Fruit fly (Drosophila melanogaster): ENCODE measurements around the gene Pli.

The Pli gene

DNA sequence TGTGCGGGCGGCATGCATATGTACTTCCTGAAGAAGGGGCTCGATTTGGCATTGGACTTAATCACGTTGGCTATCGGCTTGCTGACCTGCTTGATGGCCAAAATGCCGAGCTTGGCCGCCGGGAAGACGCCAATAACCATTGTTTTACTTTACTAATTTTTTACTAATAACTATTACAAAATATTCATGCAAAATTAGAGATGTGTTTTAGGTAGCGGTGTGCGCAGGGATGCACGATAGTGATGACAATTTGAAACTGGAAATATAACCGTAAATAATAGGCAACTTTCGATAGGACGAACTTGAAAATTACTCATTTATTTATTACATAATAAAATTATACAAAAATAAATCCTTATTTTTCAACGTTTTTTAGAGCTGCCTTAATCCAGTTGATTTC, 37.6 kb upstream of the Pli start, which contains the start of gene CG13601 (continued):
- TF ChIP-seq CG15269 (tag; optimal IDR thresholded peaks at IDR 0.05) (peak; percentile 33), bbx (GFP tag; IDR thresholded peaks at IDR 0.05; ENCODE audit: partially characterized antibody) (peak; percentile 83), NfI (GFP tag; optimal IDR thresholded peaks at IDR 0.05) (peak; percentile 36), Sry-δ (GFP tag; optimal IDR thresholded peaks at IDR 0.05) (peak; percentile 84), HLH4C (GFP tag; IDR thresholded peaks at IDR 0.05; ENCODE audit: partially characterized antibody) (peak; percentile 59; the same call in 2 of the 3 replicates), MBD-R2 (GFP tag; IDR thresholded peaks at IDR 0.05) (peak; percentile 80), stwl (tag; optimal IDR thresholded peaks at IDR 0.05) (peak; percentile 30), CG7839 (tag; optimal IDR thresholded peaks at IDR 0.05) (peak; percentile 13), CG8924 (tag; optimal IDR thresholded peaks at IDR 0.05) (peak; percentile 53), CG13296 (GFP tag; optimal IDR thresholded peaks at IDR 0.05) (peak; percentile 46), CG34376 (GFP tag; optimal IDR thresholded peaks at IDR 0.05) (peak; percentile 27), Opbp (GFP tag; IDR thresholded peaks at IDR 0.05; ENCODE audit: partially characterized antibody) (peak; percentile 80; the same call in 2 of the 3 replicates), fd102C (GFP tag; optimal IDR thresholded peaks at IDR 0.05) (no peak), CG13424 (tag; optimal IDR thresholded peaks at IDR 0.05) (peak; percentile 47), ewg (GFP tag; optimal IDR thresholded peaks at IDR 0.05) (peak; percentile 39), Scr (GFP tag; IDR thresholded peaks at IDR 0.05; ENCODE audit: partially characterized antibody) (peak; percentile 84), CG6272 (GFP tag; IDR thresholded peaks at IDR 0.05) (peak; percentile 23; the same call in 1 of the 2 replicates), ken (GFP tag; IDR thresholded peaks at IDR 0.05) (no peak), bsh (GFP tag; optimal IDR thresholded peaks at IDR 0.05) (peak in 1 of 2 experiments; percentile 18), CG10543 (GFP tag; optimal IDR thresholded peaks at IDR 0.05) (peak; percentile 53), CG12659 (GFP tag; optimal IDR thresholded peaks at IDR 0.05) (peak; percentile 50), HHEX (GFP tag; optimal IDR thresholded peaks at IDR 0.05) (no peak), CG7963 (GFP tag; IDR thresholded peaks at IDR 0.05; ENCODE audit: partially characterized antibody) (0 out of 3 replicates have a peak, but pooled peaks have one; percentile 53), CG10959 (GFP tag; IDR thresholded peaks at IDR 0.05) (no peak), ttk (GFP tag; IDR thresholded peaks at IDR 0.05) (peak; percentile 38; the same call in 1 of the 2 replicates), CTCF (GFP tag; optimal IDR thresholded peaks at IDR 0.05) (peak; percentile 25), CG12744 (GFP tag; optimal IDR thresholded peaks at IDR 0.05) (no peak), CG4707 (GFP tag; optimal IDR thresholded peaks at IDR 0.05) (no peak), dati (GFP tag; IDR thresholded peaks at IDR 0.05) (no peak), CG1647 (GFP tag; optimal IDR thresholded peaks at IDR 0.05) (peak; percentile 21), Kr (GFP tag; optimal IDR thresholded peaks at IDR 0.05) (no peak), prd (optimal IDR thresholded peaks at IDR 0.05) (no peak), prd (GFP tag; IDR thresholded peaks at IDR 0.05) (peak; percentile 31; the same call in 1 of the 3 replicates), unpg (GFP tag; optimal IDR thresholded peaks at IDR 0.05) (peak; percentile 14), CG9932 (GFP tag; IDR thresholded peaks at IDR 0.05) (peak; percentile 73), CG2116 (GFP tag; optimal IDR thresholded peaks at IDR 0.05) (peak; percentile 25), Dp (GFP tag; optimal IDR thresholded peaks at IDR 0.05) (peak; percentile 30), emc (GFP tag; optimal IDR thresholded peaks at IDR 0.05) (no peak), Meics (GFP tag; optimal IDR thresholded peaks at IDR 0.05) (peak; percentile 11), Max (GFP tag; optimal IDR thresholded peaks at IDR 0.05) (peak; percentile 31), CG3847 (GFP tag; IDR thresholded peaks at IDR 0.05) (peak; percentile 23; the same call in 1 of the 2 replicates), tll (GFP tag; optimal IDR thresholded peaks at IDR 0.05) (no peak), lbe (GFP tag; optimal IDR thresholded peaks at IDR 0.05) (peak; percentile 34), Hr51 (GFP tag; optimal IDR thresholded peaks at IDR 0.05) (no peak), Hey (tag; optimal IDR thresholded peaks at IDR 0.05) (peak; percentile 24), sob (GFP tag; IDR thresholded peaks at IDR 0.05) (peak; percentile 20; the same call in 1 of the 2 replicates), Poxn (GFP tag; IDR thresholded peaks at IDR 0.05) (no peak), Mes4 (GFP tag; optimal IDR thresholded peaks at IDR 0.05) (no peak), CG1233 (GFP tag; optimal IDR thresholded peaks at IDR 0.05) (no peak), dimm (GFP tag; IDR thresholded peaks at IDR 0.05) (no peak)

Data from whole organism, embryonic.